Worm (Caenorhabditis elegans) whole organism, L1 larva: Measurements from ENCODE around the gene C28C12.12.
A peak's percentile ranks its signal among the peaks of the same experiment; 100 is the strongest.

ENCODE experiments used
- C16A3.4 ChIP-seq: fragments of 150-350 bp; optimal IDR thresholded peaks from 2 replicates; lab custom pipeline; 2014; ENCODE audit warnings: missing biosample characterization, missing genetic modification characterization
- Y116A8C.19 ChIP-seq: sonication (generic microtip); optimal IDR thresholded peaks from 2 replicates; lab custom pipeline; 2016; ENCODE audit warnings: missing compliant biosample characterization, missing genetic modification characterization, borderline replicate concordance
- aly-2 ChIP-seq: fragments of 150-350 bp; optimal IDR thresholded peaks from 2 replicates; lab custom pipeline; 2014; ENCODE audit warnings: missing biosample characterization, missing genetic modification characterization
- ceh-63 ChIP-seq: fragments of 200-800 bp; sonication (Bioruptor generic); optimal IDR thresholded peaks from 2 replicates; lab custom pipeline; 2018; ENCODE audit warnings: mild to moderate bottlenecking, missing genetic modification characterization, missing compliant biosample characterization
- ceh-8 ChIP-seq: fragments of 200-800 bp; sonication (Bioruptor generic); optimal IDR thresholded peaks from 2 replicates; lab custom pipeline; 2018; ENCODE audit warnings: mild to moderate bottlenecking, missing genetic modification characterization, moderate library complexity, missing compliant biosample characterization
- ceh-88 ChIP-seq: fragments of 200-800 bp; sonication (Bioruptor generic); IDR thresholded peaks from 2 replicates; pipeline ENCODE4 v1.3.6; 2022; ENCODE audit warnings: missing genetic modification characterization, missing compliant biosample characterization
- ceh-90 ChIP-seq: sonication (generic microtip); optimal IDR thresholded peaks from 2 replicates; lab custom pipeline; 2016; ENCODE audit warnings: missing genetic modification characterization, missing compliant biosample characterization
- ces-1 ChIP-seq: fragments of 150-350 bp; optimal IDR thresholded peaks from 2 replicates; lab custom pipeline; 2014; ENCODE audit warnings: missing biosample characterization, missing genetic modification reagents, missing genetic modification characterization
- dsc-1 ChIP-seq: sonication (generic microtip); optimal IDR thresholded peaks from 2 replicates; lab custom pipeline; 2016; ENCODE audit warnings: mild to moderate bottlenecking, missing genetic modification characterization, missing compliant biosample characterization
- efl-3 ChIP-seq: fragments of 200-800 bp; sonication (Bioruptor generic); optimal IDR thresholded peaks from 2 replicates; lab custom pipeline; 2018; ENCODE audit warnings: mild to moderate bottlenecking, missing genetic modification characterization, missing compliant biosample characterization
- elt-2 ChIP-seq: sonication (generic microtip); optimal IDR thresholded peaks from 2 replicates; lab custom pipeline; 2016; ENCODE audit warnings: missing genetic modification characterization, mild to moderate bottlenecking, inconsistent platforms, missing compliant biosample characterization, missing genetic modification reagents
- elt-3 ChIP-seq, 6 experiments: fragments of 150-350 bp in 1 of 6; sonication (generic microtip); optimal IDR thresholded peaks; 2 replicates each; lab custom pipeline; 2017 to 2018; ENCODE audit warnings: missing biosample characterization in 6 of 6, missing genetic modification characterization in 6 of 6, inconsistent platforms in 1 of 6
- fkh-4 ChIP-seq: sonication (generic microtip); optimal IDR thresholded peaks from 2 replicates; lab custom pipeline; 2016; ENCODE audit warnings: missing compliant biosample characterization, missing genetic modification characterization, borderline replicate concordance
- fkh-8 ChIP-seq: sonication (generic microtip); optimal IDR thresholded peaks from 2 replicates; lab custom pipeline; 2016; ENCODE audit warnings: mild to moderate bottlenecking, missing genetic modification characterization, missing compliant biosample characterization
- grh-1 ChIP-seq: fragments of 200-800 bp; sonication (Bioruptor generic); IDR thresholded peaks from 2 replicates; pipeline ENCODE4 v1.3.6; 2022; ENCODE audit warnings: missing genetic modification reagents, missing genetic modification characterization, missing compliant biosample characterization
- hlh-17 ChIP-seq: fragments of 200-800 bp; sonication (Bioruptor generic); optimal IDR thresholded peaks from 2 replicates; lab custom pipeline; 2018; ENCODE audit warnings: missing genetic modification characterization, mild to moderate bottlenecking, missing compliant biosample characterization, moderate library complexity, borderline replicate concordance
- hpl-2 ChIP-seq: fragments of 150-350 bp; optimal IDR thresholded peaks from 2 replicates; lab custom pipeline; 2014; ENCODE audit warnings: missing biosample characterization, missing genetic modification reagents, missing genetic modification characterization
- irx-1 ChIP-seq: sonication (generic microtip); optimal IDR thresholded peaks from 2 replicates; lab custom pipeline; 2016; ENCODE audit warnings: missing genetic modification characterization, missing compliant biosample characterization
- isw-1 ChIP-seq: fragments of 200-800 bp; sonication (Bioruptor generic); IDR thresholded peaks from 2 replicates; pipeline ENCODE4 v1.3.6; 2022; ENCODE audit warnings: missing genetic modification characterization, missing compliant biosample characterization
- lin-13 ChIP-seq: fragments of 150-350 bp; optimal IDR thresholded peaks from 2 replicates; lab custom pipeline; 2014; ENCODE audit warnings: missing biosample characterization, missing genetic modification reagents, missing genetic modification characterization
- lin-15B ChIP-seq: fragments of 150-350 bp; sonication (generic microtip); optimal IDR thresholded peaks from 3 replicates; lab custom pipeline; 2014; ENCODE audit warnings: missing biosample characterization, missing genetic modification characterization
- lin-39 ChIP-seq: fragments of 150-350 bp; optimal IDR thresholded peaks from 2 replicates; lab custom pipeline; 2014; ENCODE audit warnings: missing biosample characterization, missing genetic modification reagents, missing genetic modification characterization
- lir-3 ChIP-seq: sonication (generic microtip); optimal IDR thresholded peaks from 2 replicates; lab custom pipeline; 2016; ENCODE audit warnings: mild to moderate bottlenecking, missing genetic modification characterization, moderate library complexity, missing compliant biosample characterization; ENCODE audit not compliant: poor library complexity
- mef-2 ChIP-seq: fragments of 150-350 bp; optimal IDR thresholded peaks from 2 replicates; lab custom pipeline; 2014; ENCODE audit warnings: missing biosample characterization, missing genetic modification characterization
- mep-1 ChIP-seq: fragments of 150-350 bp; optimal IDR thresholded peaks from 2 replicates; lab custom pipeline; 2014; ENCODE audit warnings: missing biosample characterization, missing genetic modification characterization
- nhr-11 ChIP-seq: fragments of 150-350 bp; optimal IDR thresholded peaks from 2 replicates; lab custom pipeline; 2014; ENCODE audit warnings: missing biosample characterization, missing genetic modification characterization
- nhr-20 ChIP-seq: sonication (generic microtip); optimal IDR thresholded peaks from 2 replicates; lab custom pipeline; 2016; ENCODE audit warnings: mild to moderate bottlenecking, missing genetic modification characterization, missing compliant biosample characterization
- nhr-237 ChIP-seq: fragments of 150-350 bp; optimal IDR thresholded peaks from 2 replicates; lab custom pipeline; 2014; ENCODE audit warnings: missing biosample characterization, missing genetic modification characterization
- nhr-28 ChIP-seq: fragments of 150-350 bp; optimal IDR thresholded peaks from 2 replicates; lab custom pipeline; 2014; ENCODE audit warnings: missing biosample characterization, missing genetic modification characterization
- nhr-47 ChIP-seq: sonication (generic microtip); optimal IDR thresholded peaks from 2 replicates; lab custom pipeline; 2016; ENCODE audit warnings: mild to moderate bottlenecking, missing genetic modification characterization, moderate library complexity, missing compliant biosample characterization
- nhr-71 ChIP-seq: sonication (generic microtip); optimal IDR thresholded peaks from 2 replicates; lab custom pipeline; 2016; ENCODE audit warnings: mild to moderate bottlenecking, missing genetic modification characterization, moderate library complexity, missing compliant biosample characterization
- nhr-76 ChIP-seq: sonication (generic microtip); optimal IDR thresholded peaks from 2 replicates; lab custom pipeline; 2017; ENCODE audit warnings: missing biosample characterization, missing genetic modification characterization
- nhr-84 ChIP-seq: sonication (generic microtip); optimal IDR thresholded peaks from 2 replicates; lab custom pipeline; 2017; ENCODE audit warnings: missing biosample characterization, missing genetic modification characterization
- nhr-85 ChIP-seq: sonication (generic microtip); peaks from one replicate; lab custom pipeline; 2016; ENCODE audit warnings: missing genetic modification characterization, inconsistent platforms, missing compliant biosample characterization
- pag-3 ChIP-seq: sonication (generic microtip); optimal IDR thresholded peaks from 2 replicates; lab custom pipeline; 2017; ENCODE audit warnings: missing genetic modification characterization, mild to moderate bottlenecking, missing compliant biosample characterization, antibody characterized with exemption, borderline replicate concordance; ENCODE audit not compliant: insufficient read depth
- pqm-1 ChIP-seq: sonication (generic microtip); optimal IDR thresholded peaks from 3 replicates; lab custom pipeline; 2017; ENCODE audit warnings: missing biosample characterization, missing genetic modification characterization
- skn-1 ChIP-seq: fragments of 150-350 bp; optimal IDR thresholded peaks from 2 replicates; lab custom pipeline; 2014; ENCODE audit warnings: missing biosample characterization, missing genetic modification characterization
- snpc-4 ChIP-seq: fragments of 150-350 bp; optimal IDR thresholded peaks from 2 replicates; lab custom pipeline; 2014; ENCODE audit warnings: missing biosample characterization, missing genetic modification characterization
- snu-23 ChIP-seq: sonication (generic microtip); optimal IDR thresholded peaks from 2 replicates; lab custom pipeline; 2016; ENCODE audit warnings: missing genetic modification characterization, missing compliant biosample characterization
- sox-4 ChIP-seq: sonication (generic microtip); optimal IDR thresholded peaks from 2 replicates; lab custom pipeline; 2016; ENCODE audit warnings: missing genetic modification characterization, missing compliant biosample characterization
- swsn-7 ChIP-seq: sonication (generic microtip); optimal IDR thresholded peaks from 2 replicates; lab custom pipeline; 2016; ENCODE audit warnings: missing genetic modification characterization, missing compliant biosample characterization
- tlp-1 ChIP-seq: fragments of 150-350 bp; optimal IDR thresholded peaks from 2 replicates; lab custom pipeline; 2014; ENCODE audit warnings: missing biosample characterization, missing genetic modification characterization
- unc-130 ChIP-seq: fragments of 150-350 bp; optimal IDR thresholded peaks from 2 replicates; lab custom pipeline; 2017; ENCODE audit warnings: missing biosample characterization, missing genetic modification characterization, inconsistent platforms
- unc-30 ChIP-seq: sonication (generic microtip); optimal IDR thresholded peaks from 2 replicates; lab custom pipeline; 2017; ENCODE audit warnings: missing biosample characterization, missing genetic modification characterization
- unc-62 ChIP-seq: fragments of 150-350 bp; optimal IDR thresholded peaks from 2 replicates; lab custom pipeline; 2014; ENCODE audit warnings: missing biosample characterization, missing genetic modification reagents, missing genetic modification characterization
- unc-98 ChIP-seq: fragments of 200-800 bp; sonication (Bioruptor generic); IDR thresholded peaks from 2 replicates; pipeline ENCODE4 v1.3.6; 2022; ENCODE audit warnings: missing genetic modification characterization, missing compliant biosample characterization
- xbp-1 ChIP-seq: sonication (generic microtip); optimal IDR thresholded peaks from 2 replicates; lab custom pipeline; 2016; ENCODE audit warnings: missing genetic modification characterization, missing compliant biosample characterization
- zip-4 ChIP-seq: fragments of 200-800 bp; sonication (Bioruptor generic); optimal IDR thresholded peaks from 2 replicates; lab custom pipeline; 2018; ENCODE audit warnings: mild to moderate bottlenecking, missing genetic modification characterization, moderate library complexity, missing compliant biosample characterization
- ztf-4 ChIP-seq: fragments of 150-350 bp; optimal IDR thresholded peaks from 2 replicates; lab custom pipeline; 2014; ENCODE audit warnings: missing biosample characterization, missing genetic modification characterization

The C28C12.12 gene

ce11 chrIV:8534997-8535414 lies 38.8 kb upstream of the C28C12.12 start (continued):
- TF ChIP-seq Y116A8C.19 (tag; lab: Kevin White, UChicago) (no peak), mef-2 (tag; lab: Kevin White, UChicago) (no peak), unc-30 (tag; lab: Kevin White, UChicago) (no peak), swsn-7 (tag; lab: Kevin White, UChicago) (peak; percentile 10), nhr-11 (tag; lab: Kevin White, UChicago) (no peak), hpl-2 (GFP tag; lab: Kevin White, UChicago) (no peak), elt-2 (tag; lab: Kevin White, UChicago) (peak; percentile 61), isw-1 (no peak), snu-23 (GFP tag; lab: Kevin White, UChicago) (peak; percentile 71), ceh-8 (GFP tag; lab: Kevin White, UChicago) (no peak), nhr-71 (tag; lab: Kevin White, UChicago) (peak; percentile 92), ceh-88 (GFP tag; lab: Robert Waterston, UW) (0 out of 2 replicates have a peak, but pooled peaks have one; percentile 23), nhr-84 (tag; lab: Kevin White, UChicago) (no peak), fkh-8 (tag; lab: Kevin White, UChicago) (no peak), pag-3 (tag; lab: Kevin White, UChicago) (no peak), nhr-85 (tag; lab: Kevin White, UChicago) (peak; percentile 94), grh-1 (0 out of 2 replicates have a peak, but pooled peaks have one; percentile 14), ceh-90 (tag; lab: Kevin White, UChicago) (no peak), efl-3 (GFP tag; lab: Kevin White, UChicago) (no peak), nhr-237 (tag; lab: Kevin White, UChicago) (no peak), aly-2 (tag; lab: Kevin White, UChicago) (no peak), elt-3 (tag; optimal IDR thresholded peaks at IDR 0.05; lab: Kevin White, UChicago) (peak in 4 of 6 experiments; percentile 21 to 86 (median 62)), unc-130 (peak; percentile 43), C16A3.4 (tag; lab: Kevin White, UChicago) (peak; percentile 31), lir-3 (tag; lab: Kevin White, UChicago) (peak; percentile 5), sox-4 (no peak), dsc-1 (tag; lab: Kevin White, UChicago) (no peak), mep-1 (tag; lab: Kevin White, UChicago) (peak; percentile 30), xbp-1 (peak; percentile 8), lin-15B (tag; lab: Kevin White, UChicago) (no peak), pqm-1 (tag; lab: Kevin White, UChicago) (no peak), snpc-4 (tag; lab: Kevin White, UChicago) (no peak), tlp-1 (tag; lab: Kevin White, UChicago) (no peak), ceh-63 (GFP tag; lab: Kevin White, UChicago) (no peak), zip-4 (GFP tag; lab: Kevin White, UChicago) (no peak), irx-1 (tag; lab: Kevin White, UChicago) (peak; percentile 5), ztf-4 (tag; lab: Kevin White, UChicago) (no peak), unc-98 (no peak), nhr-20 (tag; lab: Kevin White, UChicago) (peak; percentile 92), lin-39 (tag; lab: Kevin White, UChicago) (no peak), ces-1 (GFP tag; lab: Kevin White, UChicago) (no peak), nhr-47 (tag; lab: Kevin White, UChicago) (peak; percentile 21), skn-1 (tag; lab: Kevin White, UChicago) (no peak), nhr-76 (no peak), hlh-17 (GFP tag; lab: Kevin White, UChicago) (no peak), nhr-28 (no peak), unc-62 (GFP tag; lab: Kevin White, UChicago) (no peak), lin-13 (GFP tag; lab: Kevin White, UChicago) (no peak), fkh-4 (tag; lab: Kevin White, UChicago) (no peak)
- TF ChIP-seq, all 84 proteins: peak for 28
